Fruit fly (Drosophila melanogaster) whole organism, embryonic: Measurements from ENCODE around the gene CG14984.
A peak's percentile ranks its signal among the peaks of the same experiment; 100 is the strongest.

ENCODE experiments used
- Antp ChIP-seq: fragments of 200-800 bp; sonication (Bioruptor generic); optimal IDR thresholded peaks from 3 replicates; lab custom pipeline; 2016; ENCODE audit warnings: missing biosample characterization, missing genetic modification characterization
- B-H1 ChIP-seq: fragments of 200-800 bp; sonication (Bioruptor generic); IDR thresholded peaks from 3 replicates; pipeline ENCODE4 v1.3.6; 2022; ENCODE audit warnings: missing biosample characterization, missing genetic modification characterization
- CG11398 ChIP-seq: fragments of 200-800 bp; sonication (Bioruptor generic); optimal IDR thresholded peaks from 2 replicates; lab custom pipeline; 2016; ENCODE audit warnings: missing biosample characterization, missing genetic modification characterization
- CG1233 ChIP-seq: fragments of 200-800 bp; sonication (Bioruptor generic); optimal IDR thresholded peaks from 4 replicates; lab custom pipeline; 2018; ENCODE audit warnings: missing biosample characterization, mild to moderate bottlenecking, missing genetic modification characterization
- CG13123 ChIP-seq: fragments of 200-800 bp; sonication (Bioruptor generic); optimal IDR thresholded peaks from 2 replicates; lab custom pipeline; 2016; ENCODE audit warnings: missing biosample characterization, missing genetic modification characterization
- CG14965 ChIP-seq: fragments of 200-800 bp; sonication (Bioruptor generic); optimal IDR thresholded peaks from 2 replicates; lab custom pipeline; 2016; ENCODE audit warnings: missing biosample characterization, missing genetic modification characterization, borderline replicate concordance
- CG1602 ChIP-seq: fragments of 200-800 bp; sonication (Bioruptor generic); optimal IDR thresholded peaks from 3 replicates; lab custom pipeline; 2016; ENCODE audit warnings: missing biosample characterization, missing genetic modification characterization
- CG17359 ChIP-seq: fragments of 200-800 bp; sonication (Bioruptor generic); optimal IDR thresholded peaks from 3 replicates; lab custom pipeline; 2018; ENCODE audit warnings: missing biosample characterization, mild to moderate bottlenecking, missing genetic modification characterization, moderate library complexity
- CG17361 ChIP-seq: fragments of 200-800 bp; sonication (Bioruptor generic); IDR thresholded peaks from 3 replicates; pipeline ENCODE4 v1.3.6; 2022; ENCODE audit warnings: missing biosample characterization, missing genetic modification characterization
- CG17385 ChIP-seq: fragments of 200-800 bp; sonication (Bioruptor generic); optimal IDR thresholded peaks from 3 replicates; lab custom pipeline; 2018; ENCODE audit warnings: missing biosample characterization, mild to moderate bottlenecking, missing genetic modification characterization
- CG17802 ChIP-seq: fragments of 200-800 bp; sonication (Bioruptor generic); optimal IDR thresholded peaks from 2 replicates; lab custom pipeline; 2018; ENCODE audit warnings: missing biosample characterization, mild to moderate bottlenecking, missing genetic modification characterization, moderate library complexity
- CG2120 ChIP-seq: fragments of 200-800 bp; sonication (Bioruptor generic); optimal IDR thresholded peaks from 3 replicates; lab custom pipeline; 2016; ENCODE audit warnings: missing biosample characterization, missing genetic modification characterization
- CG33213 ChIP-seq: fragments of 200-800 bp; sonication (Bioruptor generic); optimal IDR thresholded peaks from 3 replicates; lab custom pipeline; 2016; ENCODE audit warnings: missing biosample characterization, missing genetic modification characterization
- CG3726 ChIP-seq: fragments of 200-800 bp; sonication (Bioruptor generic); IDR thresholded peaks from 3 replicates; pipeline ENCODE4, ENCODE4 v1.3.6; 2022; ENCODE audit warnings: missing biosample characterization, missing genetic modification characterization
- CG4424 ChIP-seq: fragments of 200-800 bp; sonication (Bioruptor generic); optimal IDR thresholded peaks from 3 replicates; lab custom pipeline; 2016; ENCODE audit warnings: missing biosample characterization, missing genetic modification characterization
- CG6175 ChIP-seq: fragments of 200-800 bp; sonication (Bioruptor generic); IDR thresholded peaks from 3 replicates; pipeline ENCODE4 v1.3.6; 2022; ENCODE audit warnings: missing biosample characterization, missing genetic modification characterization
- CG6689 ChIP-seq: fragments of 200-800 bp; sonication (Bioruptor generic); IDR thresholded peaks from 2 replicates; pipeline ENCODE4 v1.3.6; 2022; ENCODE audit warnings: missing biosample characterization, missing genetic modification characterization
- CG7928 ChIP-seq: fragments of 200-800 bp; sonication (Bioruptor generic); optimal IDR thresholded peaks from 2 replicates; lab custom pipeline; 2017; ENCODE audit warnings: missing biosample characterization, mild to moderate bottlenecking, missing genetic modification characterization
- Deaf1 ChIP-seq: fragments of 200-800 bp; optimal IDR thresholded peaks from 3 replicates; lab custom pipeline; 2019; ENCODE audit warnings: missing biosample characterization, mild to moderate bottlenecking, missing genetic modification characterization, moderate library complexity
- Fer2 ChIP-seq: fragments of 200-800 bp; sonication (Bioruptor generic); optimal IDR thresholded peaks from 2 replicates; lab custom pipeline; 2018; ENCODE audit warnings: missing biosample characterization, mild to moderate bottlenecking, missing genetic modification characterization, moderate library complexity
- Mrtf ChIP-seq: fragments of 200-800 bp; sonication (Bioruptor generic); IDR thresholded peaks from 3 replicates; pipeline ENCODE4 v1.3.6; 2022; ENCODE audit warnings: missing biosample characterization, missing genetic modification characterization
- Opbp ChIP-seq: fragments of 200-800 bp; sonication (Bioruptor generic); IDR thresholded peaks from 3 replicates; pipeline ENCODE4 v1.3.6; 2022; ENCODE audit warnings: missing biosample characterization, missing genetic modification characterization; ENCODE audit not compliant: partially characterized antibody
- Ravus ChIP-seq: fragments of 200-800 bp; sonication (Bioruptor generic); IDR thresholded peaks from 2 replicates; pipeline ENCODE4 v1.3.6; 2022; ENCODE audit warnings: missing biosample characterization, missing genetic modification characterization
- chif ChIP-seq, 2 experiments: fragments of 200-800 bp; sonication (Bioruptor generic); optimal IDR thresholded peaks; 3 replicates each; lab custom pipeline; 2016; ENCODE audit warnings: missing biosample characterization in 2 of 2, missing genetic modification characterization in 2 of 2
- chn ChIP-seq: fragments of 200-800 bp; sonication (Bioruptor generic); optimal IDR thresholded peaks from 2 replicates; lab custom pipeline; 2016; ENCODE audit warnings: missing biosample characterization, missing genetic modification characterization
- da ChIP-seq: fragments of 200-800 bp; sonication (Bioruptor generic); optimal IDR thresholded peaks from 2 replicates; lab custom pipeline; 2016; ENCODE audit warnings: missing biosample characterization, missing genetic modification characterization
- dati ChIP-seq: fragments of 200-800 bp; sonication (Bioruptor generic); IDR thresholded peaks from 2 replicates; pipeline ENCODE4 v1.3.6; 2022; ENCODE audit warnings: missing biosample characterization, missing genetic modification characterization
- disco-r ChIP-seq: fragments of 200-800 bp; sonication (Bioruptor generic); optimal IDR thresholded peaks from 2 replicates; lab custom pipeline; 2016; ENCODE audit warnings: missing biosample characterization, missing genetic modification characterization
- dmrt11E ChIP-seq: fragments of 200-800 bp; sonication (Bioruptor generic); optimal IDR thresholded peaks from 3 replicates; lab custom pipeline; 2018; ENCODE audit warnings: missing biosample characterization, mild to moderate bottlenecking, missing genetic modification characterization, moderate library complexity
- dmrt99B ChIP-seq: fragments of 200-800 bp; sonication (Bioruptor generic); optimal IDR thresholded peaks from 2 replicates; lab custom pipeline; 2018; ENCODE audit warnings: missing biosample characterization, mild to moderate bottlenecking, missing genetic modification characterization, moderate library complexity
- en ChIP-seq: fragments of 200-800 bp; sonication (Bioruptor generic); optimal IDR thresholded peaks from 2 replicates; lab custom pipeline; 2016; ENCODE audit warnings: missing biosample characterization, missing genetic modification characterization
- exex ChIP-seq: fragments of 200-800 bp; sonication (Bioruptor generic); optimal IDR thresholded peaks from 4 replicates; lab custom pipeline; 2018; ENCODE audit warnings: missing biosample characterization, mild to moderate bottlenecking, missing genetic modification characterization, moderate library complexity
- fd102C ChIP-seq: fragments of 200-800 bp; sonication (Bioruptor generic); optimal IDR thresholded peaks from 2 replicates; lab custom pipeline; 2018; ENCODE audit warnings: missing biosample characterization, mild to moderate bottlenecking, missing genetic modification characterization, moderate library complexity
- fd96Cb ChIP-seq: fragments of 200-800 bp; sonication (Bioruptor generic); optimal IDR thresholded peaks from 2 replicates; lab custom pipeline; 2018; ENCODE audit warnings: missing biosample characterization, mild to moderate bottlenecking, missing genetic modification characterization, moderate library complexity
- ftz-f1 ChIP-seq: fragments of 200-800 bp; sonication (Bioruptor generic); optimal IDR thresholded peaks from 2 replicates; lab custom pipeline; 2016; ENCODE audit warnings: missing biosample characterization, missing genetic modification characterization
- gce ChIP-seq: fragments of 200-800 bp; sonication (Bioruptor generic); IDR thresholded peaks from 3 replicates; pipeline ENCODE4 v1.3.6; 2022; ENCODE audit warnings: missing biosample characterization, missing genetic modification characterization
- gem ChIP-seq: fragments of 200-800 bp; sonication (Bioruptor generic); optimal IDR thresholded peaks from 2 replicates; lab custom pipeline; 2019; ENCODE audit warnings: missing biosample characterization, mild to moderate bottlenecking, missing genetic modification characterization, moderate library complexity
- gsb ChIP-seq: fragments of 200-800 bp; sonication (Bioruptor generic); IDR thresholded peaks from 2 replicates; pipeline ENCODE4 v1.3.6; 2022; ENCODE audit warnings: missing biosample characterization, missing genetic modification characterization
- ind ChIP-seq: fragments of 200-800 bp; sonication (Bioruptor generic); optimal IDR thresholded peaks from 3 replicates; lab custom pipeline; 2016; ENCODE audit warnings: missing biosample characterization, missing genetic modification characterization
- ken ChIP-seq: fragments of 200-800 bp; sonication (Bioruptor generic); IDR thresholded peaks from 3 replicates; pipeline ENCODE4 v1.3.6; 2022; ENCODE audit warnings: missing biosample characterization, missing genetic modification characterization
- lov ChIP-seq, 2 experiments: fragments of 200-800 bp in 1 of 2; fragments of >200 bp in 1 of 2; sonication (Bioruptor generic) in 1 of 2; IDR thresholded peaks in 1 of 2; optimal IDR thresholded peaks in 1 of 2; 2 replicates in 1 of 2; 3 replicates in 1 of 2; pipeline versions ENCODE4 v1.3.6 to Lab custom; 2017 to 2022; ENCODE audit warnings: missing biosample characterization in 1 of 2, missing genetic modification characterization in 1 of 2
- nerfin-1 ChIP-seq: fragments of 200-800 bp; sonication (Bioruptor generic); optimal IDR thresholded peaks from 3 replicates; lab custom pipeline; 2019; ENCODE audit warnings: missing biosample characterization, mild to moderate bottlenecking, missing genetic modification characterization, moderate library complexity
- odd ChIP-seq: fragments of 200-800 bp; sonication (Bioruptor generic); optimal IDR thresholded peaks from 2 replicates; lab custom pipeline; 2017; ENCODE audit warnings: missing biosample characterization, mild to moderate bottlenecking, missing genetic modification characterization
- slbo ChIP-seq: fragments of 200-800 bp; sonication (Bioruptor generic); IDR thresholded peaks from 2 replicates; pipeline ENCODE4 v1.3.6; 2022; ENCODE audit warnings: missing biosample characterization, missing genetic modification characterization
- slp2 ChIP-seq: fragments of 200-800 bp; sonication (Bioruptor generic); optimal IDR thresholded peaks from 2 replicates; lab custom pipeline; 2016; ENCODE audit warnings: missing biosample characterization, missing genetic modification characterization
- sr ChIP-seq: fragments of 200-800 bp; sonication (Bioruptor generic); IDR thresholded peaks from 3 replicates; pipeline ENCODE4 v1.3.6; 2022; ENCODE audit warnings: missing biosample characterization, missing genetic modification characterization
- ssp ChIP-seq: fragments of 200-800 bp; sonication (Bioruptor generic); IDR thresholded peaks from 2 replicates; pipeline ENCODE4 v1.3.6; 2022; ENCODE audit warnings: missing biosample characterization, missing genetic modification characterization
- unpg ChIP-seq: fragments of 200-800 bp; sonication (Bioruptor generic); optimal IDR thresholded peaks from 3 replicates; lab custom pipeline; 2018; ENCODE audit warnings: missing biosample characterization, mild to moderate bottlenecking, missing genetic modification characterization, moderate library complexity
- usp ChIP-seq: fragments of >200 bp; optimal IDR thresholded peaks from 2 replicates; lab custom pipeline; 2017; ENCODE audit warnings: missing biosample characterization, missing genetic modification characterization
- z ChIP-seq: fragments of 200-800 bp; sonication (Bioruptor generic); IDR thresholded peaks from 3 replicates; pipeline ENCODE4 v1.3.6; 2022; ENCODE audit warnings: missing biosample characterization, missing genetic modification characterization

CG14984 gene

DNA sequence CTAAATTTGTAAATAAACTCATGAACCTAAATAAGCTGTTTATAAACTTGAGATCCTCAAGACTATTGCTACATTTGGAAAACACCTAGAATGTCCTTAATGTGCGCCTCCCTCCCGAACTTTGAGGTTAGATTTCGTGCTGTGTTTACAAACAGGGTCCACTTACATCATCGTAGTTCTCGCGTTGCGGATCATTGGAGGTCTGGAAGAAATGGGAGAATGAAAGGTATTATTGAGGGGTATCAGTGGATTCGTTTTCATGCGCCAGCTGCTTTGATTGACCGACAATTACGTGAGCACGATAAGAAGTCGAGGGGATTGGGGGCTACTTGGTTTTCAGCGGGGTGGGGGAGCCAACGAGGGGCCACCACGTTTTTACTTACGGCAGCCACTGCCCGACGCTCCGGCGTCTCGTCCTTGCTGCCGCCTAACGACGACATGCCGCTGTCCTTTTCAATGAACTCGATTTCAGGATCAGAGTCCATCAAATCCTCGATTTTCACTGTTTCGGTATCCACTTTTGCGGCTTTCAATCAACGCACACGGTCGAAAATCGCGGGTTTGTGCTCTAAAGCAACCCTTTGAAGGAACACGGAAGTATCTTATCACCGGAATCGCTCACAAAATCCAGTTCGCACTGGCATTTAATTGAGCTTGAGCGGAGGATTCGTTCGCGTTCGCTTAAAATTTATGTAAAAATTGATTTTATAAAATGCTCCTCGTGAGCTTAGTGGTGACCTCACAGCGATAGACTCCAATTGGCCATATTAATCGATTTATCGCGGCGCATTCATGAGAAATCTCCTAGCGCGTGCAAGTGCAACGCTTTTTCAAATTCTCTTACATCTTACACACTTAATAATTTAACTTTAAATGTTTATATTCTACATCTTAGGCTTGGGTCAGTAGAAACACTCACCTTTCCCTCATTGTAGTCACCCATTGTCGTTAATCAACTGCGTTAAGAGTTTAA, 43.2 kb downstream of the CG14984 start (continued):
- TF ChIP-seq gem = no peak
- TF ChIP-seq exex = no peak
- no peak for TF ChIP-seq CG6689
- no peak for TF ChIP-seq usp
- no peak for TF ChIP-seq fd96Cb (tag; lab: Kevin White, UChicago)
- TF ChIP-seq Antp (GFP tag; lab: Kevin White, UChicago) = no peak
- no peak for TF ChIP-seq CG17802
- no peak for TF ChIP-seq ind
- no peak for TF ChIP-seq gce
- TF ChIP-seq fd102C (GFP tag; lab: Kevin White, UChicago) = no peak
- no peak for TF ChIP-seq sr
- TF ChIP-seq da (GFP tag; lab: Kevin White, UChicago) = no peak
- no peak for TF ChIP-seq en (GFP tag; lab: Kevin White, UChicago)
- TF ChIP-seq dati (GFP tag; lab: Robert Waterston, UW) = no peak
- TF ChIP-seq CG1602 = no peak
- no peak for TF ChIP-seq dmrt11E
- no peak for TF ChIP-seq CG11398 (GFP tag; lab: Kevin White, UChicago)
- TF ChIP-seq CG17361 (GFP tag; lab: Robert Waterston, UW) = no peak
- no peak for TF ChIP-seq CG7928
- no peak for TF ChIP-seq CG14965 (GFP tag; lab: Kevin White, UChicago)
- TF ChIP-seq Ravus = no peak
- peak; percentile 22 for TF ChIP-seq Deaf1
- no peak for TF ChIP-seq chif (GFP tag; optimal IDR thresholded peaks at IDR 0.05; lab: Kevin White, UChicago)
- TF ChIP-seq CG2120 (GFP tag; lab: Kevin White, UChicago) = no peak
- no peak for TF ChIP-seq slp2 (GFP tag; lab: Kevin White, UChicago)
- no peak for TF ChIP-seq slbo (GFP tag; lab: Robert Waterston, UW)
- TF ChIP-seq CG17359 (tag; lab: Kevin White, UChicago) = no peak
- no peak; the same call in 2 of the 3 replicates for TF ChIP-seq B-H1 (GFP tag; lab: Robert Waterston, UW)
- no peak for TF ChIP-seq ssp
- TF ChIP-seq odd (GFP tag; lab: Kevin White, UChicago) = no peak
- no peak for TF ChIP-seq CG17385
- TF ChIP-seq unpg = no peak
- no peak for TF ChIP-seq lov (optimal IDR thresholded peaks at IDR 0.05; lab: Kevin White, UChicago)
- TF ChIP-seq lov (GFP tag; IDR thresholded peaks at IDR 0.05; lab: Robert Waterston, UW) = no peak
- no peak for TF ChIP-seq CG6175 (GFP tag; lab: Robert Waterston, UW)
- no peak for TF ChIP-seq nerfin-1 (tag; lab: Kevin White, UChicago)
- no peak for TF ChIP-seq Fer2 (tag; lab: Kevin White, UChicago)
- no peak for TF ChIP-seq z
- TF ChIP-seq ken = no peak
- TF ChIP-seq CG1233 (GFP tag; lab: Kevin White, UChicago) = no peak
- no peak for TF ChIP-seq CG4424 (GFP tag; lab: Kevin White, UChicago)
- TF ChIP-seq CG13123 (GFP tag; lab: Kevin White, UChicago) = no peak
- TF ChIP-seq Mrtf = no peak
- TF ChIP-seq chn (GFP tag; lab: Kevin White, UChicago) = no peak
- no peak for TF ChIP-seq CG33213 (GFP tag; lab: Kevin White, UChicago)
- TF ChIP-seq ftz-f1 (GFP tag; lab: Kevin White, UChicago) = no peak
- TF ChIP-seq gsb (GFP tag; lab: Robert Waterston, UW) = no peak
- TF ChIP-seq dmrt99B (tag; lab: Kevin White, UChicago) = no peak
- no peak for TF ChIP-seq CG3726 (GFP tag; lab: Robert Waterston, UW)
- no peak for TF ChIP-seq disco-r (GFP tag; lab: Kevin White, UChicago)
- TF ChIP-seq Opbp = peak; percentile 76
